Worm (Caenorhabditis elegans) whole organism, late embryonic: ENCODE data around the gene ZK488.5.

Experiments used
- F13H6.1 ChIP-seq: sonication (generic microtip); optimal IDR thresholded peaks from 2 replicates; lab custom pipeline; 2016; ENCODE audit warnings: missing genetic modification characterization, missing compliant biosample characterization
- T23F11.4 ChIP-seq: fragments of 200-800 bp; sonication (Bioruptor generic); optimal IDR thresholded peaks from 2 replicates; lab custom pipeline; 2018; ENCODE audit warnings: mild to moderate bottlenecking, missing genetic modification characterization, missing compliant biosample characterization
- ceh-14 ChIP-seq: sonication (generic microtip); optimal IDR thresholded peaks from 2 replicates; lab custom pipeline; 2016; ENCODE audit warnings: missing genotype, missing genetic modification characterization, missing compliant biosample characterization
- ceh-18 ChIP-seq: sonication (generic microtip); optimal IDR thresholded peaks from 2 replicates; lab custom pipeline; 2016; ENCODE audit warnings: missing genetic modification characterization, missing compliant biosample characterization
- ceh-19 ChIP-seq: fragments of 200-800 bp; sonication (Bioruptor generic); optimal IDR thresholded peaks from 2 replicates; lab custom pipeline; 2018; ENCODE audit warnings: mild to moderate bottlenecking, missing genetic modification characterization, missing compliant biosample characterization
- ceh-2 ChIP-seq: sonication (generic microtip); optimal IDR thresholded peaks from 2 replicates; lab custom pipeline; 2016; ENCODE audit warnings: missing genotype, missing genetic modification characterization, missing compliant biosample characterization
- ceh-22 ChIP-seq: sonication (generic microtip); optimal IDR thresholded peaks from 2 replicates; lab custom pipeline; 2017; ENCODE audit warnings: missing biosample characterization, missing genetic modification characterization
- ceh-31 ChIP-seq: sonication (generic microtip); optimal IDR thresholded peaks from 2 replicates; lab custom pipeline; 2016; ENCODE audit warnings: missing genetic modification characterization, missing compliant biosample characterization
- ceh-34 ChIP-seq: sonication (generic microtip); optimal IDR thresholded peaks from 2 replicates; lab custom pipeline; 2016; ENCODE audit warnings: mild to moderate bottlenecking, missing genetic modification characterization, missing compliant biosample characterization
- ceh-48 ChIP-seq: sonication (generic microtip); optimal IDR thresholded peaks from 2 replicates; lab custom pipeline; 2016; ENCODE audit warnings: missing genetic modification characterization, inconsistent platforms, missing compliant biosample characterization
- ceh-9 ChIP-seq: sonication (generic microtip); optimal IDR thresholded peaks from 2 replicates; lab custom pipeline; 2016; ENCODE audit warnings: mild to moderate bottlenecking, missing genetic modification characterization, inconsistent platforms, missing compliant biosample characterization
- dmd-4 ChIP-seq: sonication (generic microtip); optimal IDR thresholded peaks from 2 replicates; lab custom pipeline; 2016; ENCODE audit warnings: borderline replicate concordance, missing genetic modification characterization, missing compliant biosample characterization
- dve-1 ChIP-seq: sonication (generic microtip); optimal IDR thresholded peaks from 2 replicates; lab custom pipeline; 2017; ENCODE audit warnings: antibody characterized with exemption, mild to moderate bottlenecking, missing genetic modification characterization, missing compliant biosample characterization
- elt-2 ChIP-seq: sonication (generic microtip); optimal IDR thresholded peaks from 2 replicates; lab custom pipeline; 2016; ENCODE audit warnings: missing genetic modification reagents, missing genetic modification characterization, missing compliant biosample characterization
- eyg-1 ChIP-seq: sonication (generic microtip); optimal IDR thresholded peaks from 2 replicates; lab custom pipeline; 2016; ENCODE audit warnings: missing genotype, missing genetic modification characterization, missing compliant biosample characterization
- fkh-10 ChIP-seq: fragments of 150-350 bp; optimal IDR thresholded peaks from 2 replicates; lab custom pipeline; 2014; ENCODE audit warnings: missing biosample characterization, missing genetic modification reagents, missing genetic modification characterization
- fkh-6 ChIP-seq: sonication (generic microtip); optimal IDR thresholded peaks from 2 replicates; lab custom pipeline; 2016; ENCODE audit warnings: missing genetic modification characterization, missing compliant biosample characterization
- gmeb-2 ChIP-seq: sonication (generic microtip); optimal IDR thresholded peaks from 2 replicates; lab custom pipeline; 2016; ENCODE audit warnings: missing genetic modification characterization, inconsistent platforms, missing compliant biosample characterization
- hlh-13 ChIP-seq: fragments of 200-800 bp; sonication (Bioruptor generic); optimal IDR thresholded peaks from 2 replicates; lab custom pipeline; 2018; ENCODE audit warnings: mild to moderate bottlenecking, missing genetic modification characterization, missing compliant biosample characterization
- hlh-15 ChIP-seq: sonication (generic microtip); optimal IDR thresholded peaks from 2 replicates; lab custom pipeline; 2016; ENCODE audit warnings: missing genetic modification characterization, missing compliant biosample characterization
- hlh-30 ChIP-seq: sonication (generic microtip); optimal IDR thresholded peaks from 2 replicates; lab custom pipeline; 2017; ENCODE audit warnings: antibody characterized with exemption, missing genetic modification characterization, missing compliant biosample characterization; ENCODE audit not compliant: insufficient read depth
- hlh-6 ChIP-seq: sonication (generic microtip); optimal IDR thresholded peaks from 2 replicates; lab custom pipeline; 2016; ENCODE audit warnings: missing genotype, missing genetic modification characterization, missing compliant biosample characterization
- lim-6 ChIP-seq: sonication (generic microtip); optimal IDR thresholded peaks from 2 replicates; lab custom pipeline; 2016; ENCODE audit warnings: missing genetic modification characterization, missing compliant biosample characterization
- madf-2 ChIP-seq: sonication (generic microtip); optimal IDR thresholded peaks from 2 replicates; lab custom pipeline; 2017; ENCODE audit warnings: missing genetic modification characterization, missing compliant biosample characterization
- nhr-11 ChIP-seq: fragments of 150-350 bp; optimal IDR thresholded peaks from 2 replicates; lab custom pipeline; 2014; ENCODE audit warnings: missing biosample characterization, missing genetic modification characterization
- nhr-232 ChIP-seq: sonication (generic microtip); optimal IDR thresholded peaks from 2 replicates; lab custom pipeline; 2016; ENCODE audit warnings: missing genetic modification characterization, missing compliant biosample characterization
- npax-4 ChIP-seq: sonication (generic microtip); optimal IDR thresholded peaks from 2 replicates; lab custom pipeline; 2016; ENCODE audit warnings: missing genetic modification characterization, missing compliant biosample characterization
- pag-3 ChIP-seq: sonication (generic microtip); optimal IDR thresholded peaks from 2 replicates; lab custom pipeline; 2016; ENCODE audit warnings: missing compliant biosample characterization, missing genetic modification characterization, borderline replicate concordance
- pha-2 ChIP-seq: sonication (generic microtip); optimal IDR thresholded peaks from 2 replicates; lab custom pipeline; 2017; ENCODE audit warnings: mild to moderate bottlenecking, missing genetic modification characterization, missing compliant biosample characterization
- pha-4 ChIP-seq: fragments of 150-350 bp; optimal IDR thresholded peaks from 2 replicates; lab custom pipeline; 2018; ENCODE audit warnings: missing biosample characterization, missing genetic modification reagents, missing genetic modification characterization
- pros-1 ChIP-seq: fragments of 150-350 bp; optimal IDR thresholded peaks from 2 replicates; lab custom pipeline; 2014; ENCODE audit warnings: missing biosample characterization, missing genetic modification reagents, missing genetic modification characterization
- rnt-1 ChIP-seq: sonication (generic microtip); optimal IDR thresholded peaks from 2 replicates; lab custom pipeline; 2016; ENCODE audit warnings: missing genetic modification characterization, missing compliant biosample characterization
- sox-2 ChIP-seq: fragments of 200-800 bp; sonication (Bioruptor generic); IDR thresholded peaks from 2 replicates; pipeline ENCODE4 v1.3.6; 2022; ENCODE audit warnings: missing genetic modification reagents, missing genetic modification characterization, missing compliant biosample characterization
- sox-4 ChIP-seq: sonication (generic microtip); optimal IDR thresholded peaks from 2 replicates; lab custom pipeline; 2017; ENCODE audit warnings: mild to moderate bottlenecking, missing genetic modification characterization, inconsistent platforms, missing compliant biosample characterization
- tbx-2 ChIP-seq: sonication (generic microtip); optimal IDR thresholded peaks from 2 replicates; lab custom pipeline; 2016; ENCODE audit warnings: missing genetic modification characterization, missing compliant biosample characterization
- tbx-7 ChIP-seq: sonication (generic microtip); optimal IDR thresholded peaks from 2 replicates; lab custom pipeline; 2016; ENCODE audit warnings: missing genotype, missing genetic modification characterization, missing compliant biosample characterization
- ttx-3 ChIP-seq: sonication (generic microtip); optimal IDR thresholded peaks from 2 replicates; lab custom pipeline; 2016; ENCODE audit warnings: missing genetic modification reagents, missing genetic modification characterization, missing compliant biosample characterization
- unc-42 ChIP-seq: sonication (generic microtip); optimal IDR thresholded peaks from 2 replicates; lab custom pipeline; 2016; ENCODE audit warnings: missing genotype, missing genetic modification characterization, missing compliant biosample characterization
- unc-86 ChIP-seq: sonication (generic microtip); optimal IDR thresholded peaks from 2 replicates; lab custom pipeline; 2016; ENCODE audit warnings: missing genetic modification characterization, missing compliant biosample characterization
- ztf-16 ChIP-seq: sonication (generic microtip); optimal IDR thresholded peaks from 2 replicates; lab custom pipeline; 2017; ENCODE audit warnings: missing genetic modification characterization, missing compliant biosample characterization

Gene ZK488.5

ce11 chrV:628527-628926, 35.5 kb downstream of the ZK488.5 start, which contains the start of gene F48G7.9:
Gene F48G7.9 (minus strand): TSS chrV:628627.
- TF ChIP-seq tbx-2 = no peak
- TF ChIP-seq, all 69 proteins: peak for 0

DNA sequence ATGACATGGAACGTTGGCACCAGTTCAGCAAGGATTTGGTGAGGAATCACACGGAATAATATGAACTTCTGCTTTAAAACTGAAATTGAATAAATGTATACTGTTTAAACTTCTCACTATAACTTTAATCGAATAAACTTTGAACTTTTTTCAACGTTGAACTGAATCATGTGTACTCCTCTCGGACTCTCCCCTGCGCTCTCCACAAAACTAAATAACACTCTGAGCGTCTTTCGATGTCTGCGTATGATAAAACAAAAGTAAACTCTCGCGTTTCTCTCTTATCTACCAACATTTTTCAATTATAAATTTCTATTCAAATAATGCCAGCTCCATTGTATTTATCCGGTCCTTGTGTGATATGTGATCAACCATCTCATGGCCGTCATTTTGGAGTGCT, 38.8 kb downstream of the ZK488.5 start:
- no peak for TF ChIP-seq unc-86 (tag; lab: Kevin White, UChicago)
- no peak for TF ChIP-seq lim-6 (tag; lab: Kevin White, UChicago)
- no peak for TF ChIP-seq dve-1 (tag; lab: Kevin White, UChicago)
- TF ChIP-seq npax-4 (tag; lab: Kevin White, UChicago) = no peak
- no peak for TF ChIP-seq dmd-4 (tag; lab: Kevin White, UChicago)
- TF ChIP-seq eyg-1 (tag; lab: Kevin White, UChicago) = no peak
- TF ChIP-seq elt-2 (tag; lab: Kevin White, UChicago) = no peak
- no peak for TF ChIP-seq hlh-30 (tag; lab: Kevin White, UChicago)
- TF ChIP-seq ttx-3 (tag; lab: Kevin White, UChicago) = no peak
- no peak for TF ChIP-seq ceh-34
- no peak for TF ChIP-seq fkh-6 (tag; lab: Kevin White, UChicago)
- no peak for TF ChIP-seq fkh-10 (GFP tag; lab: Kevin White, UChicago)
- TF ChIP-seq nhr-232 = no peak
- no peak for TF ChIP-seq hlh-13 (GFP tag; lab: Kevin White, UChicago)

- no peak for TF ChIP-seq nhr-232
- no peak for TF ChIP-seq ceh-31 (tag; lab: Kevin White, UChicago)
- TF ChIP-seq dmd-4 (tag; lab: Kevin White, UChicago) = no peak
- no peak for TF ChIP-seq madf-2 (tag; lab: Kevin White, UChicago)
- TF ChIP-seq hlh-6 (tag; lab: Kevin White, UChicago) = no peak
- TF ChIP-seq unc-42 = no peak
- TF ChIP-seq, all 69 proteins: peak for 0
These were observed 41.8 kb downstream of the ZK488.5 start, which contains the start of gene F48G7.10 for ce11 chrV:634855-635254. Gene F48G7.10 (minus strand): TSS chrV:634955.

DNA sequence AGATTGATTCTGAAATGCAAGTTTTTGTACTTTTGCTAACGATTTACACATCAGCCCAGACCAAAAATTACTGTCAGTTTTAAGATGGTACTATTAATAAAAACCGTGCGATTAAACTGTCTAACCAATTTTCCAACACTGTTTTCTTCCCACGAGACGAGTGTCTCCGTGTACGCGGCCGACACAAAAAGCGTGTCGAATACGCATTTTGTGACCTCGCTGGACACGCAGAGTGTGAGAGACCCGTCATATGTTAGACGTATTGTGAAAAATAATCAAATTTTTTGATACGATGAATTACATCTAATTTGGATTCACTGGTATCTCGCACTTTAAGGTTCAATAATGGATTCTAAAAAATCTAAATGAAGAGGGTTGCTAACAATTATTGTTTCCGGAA, 42.6 kb downstream of the ZK488.5 start:
- TF ChIP-seq pros-1 (tag; lab: Kevin White, UChicago) (no peak), ceh-31 (tag; lab: Kevin White, UChicago) (no peak), hlh-30 (tag; lab: Kevin White, UChicago) (peak; percentile 28), hlh-15 (tag; lab: Kevin White, UChicago) (no peak), ztf-16 (tag; lab: Kevin White, UChicago) (no peak), hlh-6 (tag; lab: Kevin White, UChicago) (no peak), pha-2 (tag; lab: Kevin White, UChicago) (no peak), ceh-9 (tag; lab: Kevin White, UChicago) (no peak)
- TF ChIP-seq, all 69 proteins: peak for 1

DNA sequence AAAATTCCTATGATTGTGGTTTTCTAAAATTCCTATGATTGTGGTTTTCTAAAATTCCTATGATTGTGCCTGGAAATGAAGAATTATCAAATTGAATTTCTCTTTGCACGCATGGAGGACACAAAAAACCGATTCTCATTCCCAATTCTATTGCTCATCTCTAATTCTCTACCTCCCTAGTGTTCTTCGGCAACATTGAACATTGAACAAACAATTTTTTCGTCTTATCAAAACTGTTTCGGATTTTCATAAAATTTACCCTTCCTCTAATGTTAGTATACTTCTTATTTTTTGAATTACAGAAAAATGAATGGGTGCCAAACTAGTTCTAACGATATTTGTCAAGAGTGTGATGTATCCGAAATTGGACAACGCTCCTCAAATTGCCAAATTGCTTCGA, 43.2 kb downstream of the ZK488.5 start, which contains the start of gene pals-31:
Gene pals-31 (plus strand): TSS at position 301 of the 400 bp plus-strand sequence.
- no peak for TF ChIP-seq ceh-18 (tag; lab: Kevin White, UChicago)
- no peak for TF ChIP-seq npax-4 (tag; lab: Kevin White, UChicago)
- TF ChIP-seq elt-2 (tag; lab: Kevin White, UChicago) = no peak
- TF ChIP-seq nhr-11 (tag; lab: Kevin White, UChicago) = no peak
- no peak for TF ChIP-seq tbx-2
- no peak for TF ChIP-seq fkh-6 (tag; lab: Kevin White, UChicago)
- no peak for TF ChIP-seq gmeb-2 (tag; lab: Kevin White, UChicago)
- TF ChIP-seq ceh-2 (tag; lab: Kevin White, UChicago) = no peak
- TF ChIP-seq sox-4 (tag; lab: Kevin White, UChicago) = no peak
- TF ChIP-seq pha-4 (tag; lab: Kevin White, UChicago) = no peak
- TF ChIP-seq ceh-14 (tag; lab: Kevin White, UChicago) = no peak

DNA sequence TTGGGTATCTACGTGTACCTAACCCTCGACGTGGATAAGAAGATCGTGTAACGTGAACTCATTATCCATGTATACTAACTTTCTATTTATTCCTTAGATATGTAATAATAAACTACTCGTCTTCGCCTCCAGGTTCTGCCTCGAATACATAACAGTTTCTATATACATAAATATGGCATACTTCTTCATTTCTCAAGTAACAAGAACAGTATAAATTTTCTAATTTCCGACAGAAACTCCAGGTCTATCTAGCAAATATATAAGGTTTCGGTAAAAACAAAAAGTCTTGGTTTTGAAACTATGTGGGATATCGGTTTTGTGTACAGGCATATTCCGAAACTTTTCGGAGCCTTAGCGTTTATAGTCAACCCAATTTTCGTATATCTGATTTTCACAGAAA, 45.3 kb downstream of the ZK488.5 start, which contains the start of gene srj-37:
Gene srj-37 (plus strand): TSS at position 301 of the 400 bp plus-strand sequence.
- TF ChIP-seq ceh-22 (tag; lab: Kevin White, UChicago) = no peak
- TF ChIP-seq sox-2 = no peak
- no peak for TF ChIP-seq tbx-7 (tag; lab: Kevin White, UChicago)
- TF ChIP-seq rnt-1 = no peak
- no peak for TF ChIP-seq ceh-9 (tag; lab: Kevin White, UChicago)
- no peak for TF ChIP-seq ceh-19 (GFP tag; lab: Kevin White, UChicago)
- no peak for TF ChIP-seq T23F11.4 (GFP tag; lab: Kevin White, UChicago)
- TF ChIP-seq F13H6.1 (tag; lab: Kevin White, UChicago) = no peak
- TF ChIP-seq pag-3 (tag; lab: Kevin White, UChicago) = no peak
- no peak for TF ChIP-seq ceh-48 (tag; lab: Kevin White, UChicago)
